Worm (Caenorhabditis elegans) whole organism, L2 larva: ENCODE results near the gene gst-27.

ENCODE experiments used
- ZK546.5 ChIP-seq: sonication (generic microtip); optimal IDR thresholded peaks from 2 replicates; lab custom pipeline; 2017; ENCODE audit warnings: missing biosample characterization, missing genetic modification characterization
- aly-2 ChIP-seq: fragments of 150-350 bp; optimal IDR thresholded peaks from 2 replicates; lab custom pipeline; 2014; ENCODE audit warnings: missing biosample characterization, missing genetic modification characterization
- ama-1 ChIP-seq: fragments of 150-350 bp; optimal IDR thresholded peaks from 2 replicates; lab custom pipeline; 2018; ENCODE audit warnings: inconsistent platforms
- dmd-4 ChIP-seq: sonication (generic microtip); optimal IDR thresholded peaks from 2 replicates; lab custom pipeline; 2017; ENCODE audit warnings: missing biosample characterization, missing genetic modification characterization
- egl-27 ChIP-seq: sonication (generic microtip); optimal IDR thresholded peaks from 3 replicates; lab custom pipeline; 2017; ENCODE audit warnings: missing biosample characterization, missing genetic modification reagents, missing genetic modification characterization
- elt-1 ChIP-seq: fragments of 150-350 bp; optimal IDR thresholded peaks from 2 replicates; lab custom pipeline; 2014; ENCODE audit warnings: missing biosample characterization, missing genetic modification characterization
- lin-13 ChIP-seq: fragments of 150-350 bp; optimal IDR thresholded peaks from 2 replicates; lab custom pipeline; 2014; ENCODE audit warnings: missing biosample characterization, missing genetic modification reagents, missing genetic modification characterization
- nhr-11 ChIP-seq: fragments of 150-350 bp; optimal IDR thresholded peaks from 2 replicates; lab custom pipeline; 2014; ENCODE audit warnings: missing biosample characterization, missing genetic modification characterization
- nhr-12 ChIP-seq: fragments of 150-350 bp; optimal IDR thresholded peaks from 2 replicates; lab custom pipeline; 2014; ENCODE audit warnings: missing biosample characterization, missing genetic modification characterization
- nhr-237 ChIP-seq: fragments of 150-350 bp; optimal IDR thresholded peaks from 2 replicates; lab custom pipeline; 2014; ENCODE audit warnings: missing biosample characterization, missing genetic modification characterization
- nhr-6 ChIP-seq: fragments of 150-350 bp; optimal IDR thresholded peaks from 2 replicates; lab custom pipeline; 2014; ENCODE audit warnings: missing biosample characterization, missing genetic modification characterization
- unc-62 ChIP-seq: fragments of 150-350 bp; optimal IDR thresholded peaks from 2 replicates; lab custom pipeline; 2014; ENCODE audit warnings: missing biosample characterization, missing genetic modification reagents, missing genetic modification characterization
- zag-1 ChIP-seq: fragments of 150-350 bp; optimal IDR thresholded peaks from 2 replicates; lab custom pipeline; 2014; ENCODE audit warnings: missing biosample characterization, missing genetic modification characterization
- ztf-11 ChIP-seq: sonication (generic microtip); optimal IDR thresholded peaks from 2 replicates; lab custom pipeline; 2017; ENCODE audit warnings: missing biosample characterization, missing genetic modification characterization

ce11 chrII:15185289-15185688 lies 19.8 kb upstream of the gst-27 start, which contains the start of gene gst-35:
- TF ChIP-seq nhr-11 (tag; lab: Kevin White, UChicago) (no peak), elt-1 (no peak), ztf-11 (tag; lab: Kevin White, UChicago) (no peak), nhr-237 (tag; lab: Kevin White, UChicago) (no peak), unc-62 (GFP tag; lab: Kevin White, UChicago) (no peak), aly-2 (tag; lab: Kevin White, UChicago) (no peak), egl-27 (no peak), nhr-6 (tag; lab: Kevin White, UChicago) (no peak), dmd-4 (tag; lab: Kevin White, UChicago) (no peak), zag-1 (tag; lab: Kevin White, UChicago) (no peak), lin-13 (no peak), ZK546.5 (tag; lab: Kevin White, UChicago) (no peak), ama-1 (lab: Kevin White, UChicago) (no peak), nhr-12 (tag; lab: Kevin White, UChicago) (no peak)
